Worm (Caenorhabditis elegans) whole organism, L4 larva: ENCODE measurements around the gene R13A1.3.

ENCODE experiments used
- aha-1 ChIP-seq: fragments of 150-350 bp; peaks from one replicate; lab custom pipeline; 2014; ENCODE audit warnings: missing biosample characterization, missing genetic modification characterization
- daf-8 ChIP-seq: fragments of 200-800 bp; sonication (Bioruptor generic); IDR thresholded peaks from 2 replicates; pipeline ENCODE4 v1.3.6; 2022; ENCODE audit warnings: missing genetic modification characterization, missing compliant biosample characterization
- mep-1 ChIP-seq: fragments of 150-350 bp; sonication (generic microtip); optimal IDR thresholded peaks from 3 replicates; lab custom pipeline; 2014; ENCODE audit warnings: missing biosample characterization, missing genetic modification characterization
- nhr-237 ChIP-seq: sonication (generic microtip); optimal IDR thresholded peaks from 2 replicates; lab custom pipeline; 2017; ENCODE audit warnings: missing biosample characterization, missing genetic modification characterization
- nhr-42 ChIP-seq: fragments of 200-800 bp; sonication (Bioruptor generic); IDR thresholded peaks from 2 replicates; pipeline ENCODE4 v1.3.6; 2022; ENCODE audit warnings: missing genetic modification characterization, missing compliant biosample characterization
- skn-1 ChIP-seq: fragments of 150-350 bp; optimal IDR thresholded peaks from 2 replicates; lab custom pipeline; 2014; ENCODE audit warnings: missing biosample characterization, missing genetic modification characterization
- unc-39 ChIP-seq: sonication (generic microtip); optimal IDR thresholded peaks from 2 replicates; lab custom pipeline; 2017; ENCODE audit warnings: missing biosample characterization, missing genetic modification characterization
- unc-62 ChIP-seq, 3 experiments: fragments of 150-350 bp in 1 of 3; sonication (generic microtip); optimal IDR thresholded peaks in 2 of 3; peaks in 1 of 3; 1 replicate in 1 of 3; 2 replicates in 2 of 3; lab custom pipeline; 2014 to 2017; ENCODE audit warnings: missing biosample characterization in 3 of 3, missing genetic modification characterization in 3 of 3, missing genetic modification reagents in 3 of 3, missing genotype in 1 of 3
- ztf-11 ChIP-seq: fragments of 150-350 bp; optimal IDR thresholded peaks from 2 replicates; lab custom pipeline; 2014; ENCODE audit warnings: missing biosample characterization, missing genetic modification characterization

DNA sequence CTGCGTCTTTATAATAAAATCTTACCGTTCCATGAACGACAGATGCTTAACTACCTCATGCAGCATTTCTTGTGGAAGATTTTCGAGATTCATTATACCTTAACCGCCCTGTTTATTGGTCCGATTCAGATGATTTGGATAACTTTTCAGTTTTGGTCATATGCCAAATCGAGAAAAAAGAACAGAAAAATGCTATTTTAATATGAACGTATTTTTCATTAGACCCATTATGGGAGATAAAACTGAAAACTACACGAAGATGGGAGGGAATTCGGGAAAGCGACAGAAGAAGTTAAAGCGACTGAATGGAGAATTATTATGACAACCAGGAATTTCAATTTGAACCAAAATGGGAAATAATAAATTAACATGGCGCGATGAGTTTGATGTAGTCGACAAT is 23.3 kb downstream of the R13A1.3 start, which contains the start of gene R13A1.10:
- TF ChIP-seq unc-62 (GFP tag; optimal IDR thresholded peaks at IDR 0.05 in 1 of 2; lab: Kevin White, UChicago) (no peak), unc-62 (tag; optimal IDR thresholded peaks at IDR 0.05; lab: Kevin White, UChicago) (no peak), unc-39 (no peak), skn-1 (tag; lab: Kevin White, UChicago) (no peak), nhr-42 (GFP tag; lab: Robert Waterston, UW) (no peak), daf-8 (GFP tag; lab: Robert Waterston, UW) (no peak), ztf-11 (no peak), aha-1 (tag; lab: Kevin White, UChicago) (no peak), nhr-237 (tag; lab: Kevin White, UChicago) (no peak), mep-1 (no peak)
